Worm (Caenorhabditis elegans) whole organism, mixed stage, embryonic: ENCODE measurements around the gene srab-16.

Experiments used
- lsy-2 ChIP-seq: fragments of 150-350 bp; optimal IDR thresholded peaks from 2 replicates; lab custom pipeline; 2014; ENCODE audit warnings: missing biosample characterization, missing genetic modification characterization
- nhr-28 ChIP-seq: fragments of 150-350 bp; optimal IDR thresholded peaks from 2 replicates; lab custom pipeline; 2014; ENCODE audit warnings: missing biosample characterization, missing genetic modification characterization
- pha-4 ChIP-seq: fragments of 150-350 bp; optimal IDR thresholded peaks from 2 replicates; lab custom pipeline; 2018; ENCODE audit warnings: missing biosample characterization, missing genetic modification reagents, missing genetic modification characterization
- unc-62 ChIP-seq: fragments of 150-350 bp; optimal IDR thresholded peaks from 2 replicates; lab custom pipeline; 2014; ENCODE audit warnings: missing biosample characterization, missing genetic modification reagents, missing genetic modification characterization

DNA sequence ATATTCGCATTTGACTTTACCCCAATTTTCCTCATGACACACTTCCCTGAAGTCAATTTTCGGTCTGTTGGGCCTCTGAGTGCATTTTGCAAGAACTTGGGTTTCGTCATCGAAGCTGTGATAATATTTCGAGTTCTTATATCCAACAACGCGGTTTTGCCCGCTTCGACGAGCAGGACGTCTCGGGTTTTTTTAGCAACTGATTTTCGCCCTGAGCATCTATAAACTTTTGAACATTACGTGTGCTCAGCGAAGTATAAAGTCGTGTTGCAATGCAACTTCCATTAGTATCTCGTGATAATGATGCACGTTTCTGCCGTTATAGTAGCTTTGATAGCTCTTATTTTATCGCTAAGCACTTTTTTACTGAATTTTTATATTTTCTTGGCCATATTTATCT is 2.5 kb upstream of the srab-16 start, which contains the start of gene srbc-60:
- TF ChIP-seq lsy-2 = no peak
- TF ChIP-seq unc-62 (GFP tag; lab: Kevin White, UChicago) = no peak
- TF ChIP-seq pha-4 (tag; lab: Kevin White, UChicago) = no peak
- no peak for TF ChIP-seq nhr-28
